Worm (Caenorhabditis elegans) whole organism, mixed stage, embryonic: ENCODE results near the gene str-99.

ENCODE experiments used
- ceh-39 ChIP-seq: fragments of 150-350 bp; optimal IDR thresholded peaks from 2 replicates; lab custom pipeline; 2014; ENCODE audit warnings: missing biosample characterization, missing genetic modification characterization
- ces-1 ChIP-seq: fragments of 150-350 bp; optimal IDR thresholded peaks from 2 replicates; lab custom pipeline; 2014; ENCODE audit warnings: missing biosample characterization, missing genetic modification reagents, missing genetic modification characterization
- drap-1 ChIP-seq: fragments of 200-800 bp; sonication (Bioruptor generic); optimal IDR thresholded peaks from 3 replicates; lab custom pipeline; 2018; ENCODE audit warnings: mild to moderate bottlenecking, missing genetic modification characterization, missing compliant biosample characterization
- flh-1 ChIP-seq: fragments of 200-800 bp; sonication (Bioruptor generic); optimal IDR thresholded peaks from 2 replicates; lab custom pipeline; 2018; ENCODE audit warnings: mild to moderate bottlenecking, missing genetic modification characterization, moderate library complexity, missing compliant biosample characterization
- lsy-2 ChIP-seq: fragments of 150-350 bp; optimal IDR thresholded peaks from 2 replicates; lab custom pipeline; 2014; ENCODE audit warnings: missing biosample characterization, missing genetic modification characterization
- mls-2 ChIP-seq: sonication (generic microtip); optimal IDR thresholded peaks from 2 replicates; lab custom pipeline; 2016; ENCODE audit warnings: mild to moderate bottlenecking, missing genetic modification characterization, moderate library complexity, missing compliant biosample characterization
- snpc-4 ChIP-seq: fragments of 150-350 bp; optimal IDR thresholded peaks from 2 replicates; lab custom pipeline; 2014; ENCODE audit warnings: missing biosample characterization, missing genetic modification characterization
- sptf-1 ChIP-seq: sonication (generic microtip); optimal IDR thresholded peaks from 2 replicates; lab custom pipeline; 2017; ENCODE audit warnings: mild to moderate bottlenecking, missing genetic modification characterization, moderate library complexity, missing compliant biosample characterization
- unc-62 ChIP-seq: fragments of 150-350 bp; optimal IDR thresholded peaks from 2 replicates; lab custom pipeline; 2014; ENCODE audit warnings: missing biosample characterization, missing genetic modification reagents, missing genetic modification characterization

ce11 chrV:16131249-16131648, 27.0 kb downstream of the str-99 start, which contains the start of gene fbxa-142:
- TF ChIP-seq snpc-4 (tag; lab: Kevin White, UChicago): no peak
- no peak for TF ChIP-seq drap-1
- no peak for TF ChIP-seq unc-62 (GFP tag; lab: Kevin White, UChicago)
- TF ChIP-seq ces-1 (GFP tag; lab: Kevin White, UChicago): no peak
- no peak for TF ChIP-seq flh-1
- TF ChIP-seq mls-2 (tag; lab: Kevin White, UChicago): no peak
- no peak for TF ChIP-seq lsy-2 (tag; lab: Kevin White, UChicago)
- no peak for TF ChIP-seq ceh-39 (tag; lab: Kevin White, UChicago)
- TF ChIP-seq sptf-1 (tag; lab: Kevin White, UChicago): no peak
